Fruit fly (Drosophila melanogaster): ENCODE measurements around the gene PolrMT.
A peak's percentile ranks its signal among the peaks of the same experiment; 100 is the strongest.

PolrMT gene

DNA sequence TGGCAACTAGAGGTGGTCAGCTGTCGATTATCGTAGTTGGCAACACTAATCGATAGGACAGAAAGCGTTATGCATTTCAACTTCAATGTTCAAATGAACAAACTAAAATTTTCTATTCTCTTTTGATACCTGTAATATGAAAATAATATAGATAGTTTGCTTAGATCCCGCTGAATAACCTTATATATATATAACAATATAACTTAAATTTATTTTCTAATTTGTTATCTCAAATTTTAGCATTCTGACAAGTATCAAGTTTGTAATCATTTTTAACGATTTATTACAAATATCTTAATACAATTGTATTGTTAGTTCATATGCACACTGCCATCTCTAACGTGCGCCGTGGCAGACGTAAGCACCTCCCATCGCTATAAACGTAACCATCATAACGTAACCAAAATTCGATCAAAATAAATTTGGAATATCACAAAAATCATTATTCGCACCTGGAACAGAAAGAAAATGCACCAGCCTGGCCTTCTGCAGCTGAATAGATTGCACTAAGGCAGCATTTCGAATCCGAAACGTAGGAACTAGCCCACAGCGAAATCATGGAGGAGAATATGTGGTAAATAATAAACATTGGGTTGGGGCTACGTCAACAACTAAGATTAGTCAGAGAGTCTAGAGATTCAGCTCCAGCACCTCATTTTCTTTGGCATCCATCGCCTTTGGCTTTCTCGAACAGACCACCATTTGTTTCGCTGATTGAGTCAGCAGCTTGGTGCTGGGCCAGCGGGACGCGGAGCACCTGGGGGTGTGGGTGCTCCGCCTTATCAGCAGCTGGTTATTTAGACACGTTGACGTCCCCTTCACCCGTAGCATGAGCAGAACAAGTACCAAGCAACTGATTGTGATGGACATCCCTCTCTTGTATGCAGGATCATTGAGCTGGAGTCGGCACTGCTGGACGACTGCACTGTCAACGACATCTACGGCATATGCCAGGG lies 21.0 kb upstream of the PolrMT start, which contains the start of the genes Pino and TBC1D23 (continued):
- TF ChIP-seq NK7.1 (GFP tag; optimal IDR thresholded peaks at IDR 0.05) (no peak), pum (GFP tag; optimal IDR thresholded peaks at IDR 0.05) (peak; percentile 9), ham (GFP tag; IDR thresholded peaks at IDR 0.05) (no peak), CG11247 (GFP tag; IDR thresholded peaks at IDR 0.05) (peak; percentile 62; the same call in 1 of the 2 replicates), slou (GFP tag; optimal IDR thresholded peaks at IDR 0.05) (peak; percentile 41), sim (GFP tag; IDR thresholded peaks at IDR 0.05) (no peak), toy (GFP tag; IDR thresholded peaks at IDR 0.05) (no peak), Nf-YB (GFP tag; optimal IDR thresholded peaks at IDR 0.05) (peak; percentile 41), sug (tag; optimal IDR thresholded peaks at IDR 0.05) (peak; percentile 83), CG2875 (GFP tag; optimal IDR thresholded peaks at IDR 0.05) (peak; percentile 15), ttk (GFP tag; IDR thresholded peaks at IDR 0.05) (peak; percentile 59; the same call in 1 of the 2 replicates), CG33557 (GFP tag; optimal IDR thresholded peaks at IDR 0.05) (peak; percentile 57), CG17802 (tag; optimal IDR thresholded peaks at IDR 0.05) (no peak), CG9727 (GFP tag; optimal IDR thresholded peaks at IDR 0.05) (peak; percentile 66), CG7839 (tag; optimal IDR thresholded peaks at IDR 0.05) (peak; percentile 79), Ada2b (GFP tag; IDR thresholded peaks at IDR 0.05) (peak; percentile 35; the same call in 1 of the 2 replicates), stc (GFP tag; IDR thresholded peaks at IDR 0.05) (peak; percentile 21; the same call in 1 of the 2 replicates), CG8765 (GFP tag; IDR thresholded peaks at IDR 0.05) (no peak; the same call in 1 of the 2 replicates), fd96Cb (tag; optimal IDR thresholded peaks at IDR 0.05) (peak; percentile 63), CG1603 (tag; optimal IDR thresholded peaks at IDR 0.05) (peak; percentile 6), Lhr (GFP tag; optimal IDR thresholded peaks at IDR 0.05) (peak; percentile 4), ash1 (GFP tag; optimal IDR thresholded peaks at IDR 0.05) (no peak), ERR (GFP tag; optimal IDR thresholded peaks at IDR 0.05) (no peak), hbn (GFP tag; IDR thresholded peaks at IDR 0.05; ENCODE audit: partially characterized antibody) (peak; percentile 48), Gug (GFP tag; IDR thresholded peaks at IDR 0.05) (peak; percentile 73; the same call in 3 of the 4 replicates), dm (GFP tag; optimal IDR thresholded peaks at IDR 0.05) (no peak), gem (tag; optimal IDR thresholded peaks at IDR 0.05) (peak; percentile 89), emc (GFP tag; optimal IDR thresholded peaks at IDR 0.05) (peak; percentile 2), fd64A (GFP tag; optimal IDR thresholded peaks at IDR 0.05) (no peak), Hr51 (GFP tag; optimal IDR thresholded peaks at IDR 0.05) (peak; percentile 54 to 75), MESR4 (GFP tag; optimal IDR thresholded peaks at IDR 0.05) (peak; percentile 93), run (tag; optimal IDR thresholded peaks at IDR 0.05) (no peak), eyg (GFP tag; optimal IDR thresholded peaks at IDR 0.05) (no peak), tio (GFP tag; optimal IDR thresholded peaks at IDR 0.05) (no peak)

DNA sequence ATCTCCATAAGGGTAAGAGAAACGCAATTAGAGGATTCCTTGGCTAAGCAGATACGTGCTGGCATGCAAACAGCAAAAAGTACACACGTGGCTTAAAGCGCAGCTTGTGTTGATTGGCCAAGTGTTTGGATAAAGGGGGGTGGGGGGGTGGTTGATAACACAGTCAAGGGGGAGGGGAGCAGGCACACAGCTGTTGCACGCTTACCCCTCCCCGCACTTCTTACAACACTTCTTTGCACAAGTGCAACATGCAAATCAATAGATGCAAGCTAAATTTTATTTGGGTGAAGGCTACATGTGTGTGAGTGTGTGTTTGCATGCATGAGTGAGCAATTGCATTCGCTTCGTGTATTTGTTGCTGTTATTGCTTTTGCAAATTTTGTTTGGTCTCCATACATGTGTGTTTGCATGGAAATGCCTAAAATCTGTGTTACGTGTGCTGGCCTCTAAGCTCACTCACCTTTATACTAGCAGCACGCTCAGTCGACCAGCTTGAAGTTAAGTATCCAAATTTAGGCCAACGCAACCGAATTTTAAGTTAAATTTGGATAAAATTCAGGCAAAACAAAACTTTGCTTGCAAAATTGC lies 20.3 kb upstream of the PolrMT start:
- TF ChIP-seq MESR4 (GFP tag; optimal IDR thresholded peaks at IDR 0.05) (peak; percentile 51), ham (GFP tag; IDR thresholded peaks at IDR 0.05) (no peak), Sox102F (GFP tag; optimal IDR thresholded peaks at IDR 0.05) (no peak), Tbp (GFP tag; optimal IDR thresholded peaks at IDR 0.05) (no peak), CG4360 (GFP tag; IDR thresholded peaks at IDR 0.05) (0 out of 2 replicates have a peak, but pooled peaks have one; percentile 2), CG11093 (GFP tag; IDR thresholded peaks at IDR 0.05) (no peak), Meics (GFP tag; optimal IDR thresholded peaks at IDR 0.05) (no peak), da (GFP tag; optimal IDR thresholded peaks at IDR 0.05) (no peak), Trl (optimal IDR thresholded peaks at IDR 0.05) (no peak), Trl (GFP tag; optimal IDR thresholded peaks at IDR 0.05) (no peak), CG12071 (GFP tag; optimal IDR thresholded peaks at IDR 0.05) (no peak), Med (GFP tag) (no peak), scrt (GFP tag; optimal IDR thresholded peaks at IDR 0.05) (peak; percentile 48), CG34422 (GFP tag; IDR thresholded peaks at IDR 0.05) (peak; percentile 43; the same call in 1 of the 3 replicates), sima (GFP tag; optimal IDR thresholded peaks at IDR 0.05) (no peak), cg (GFP tag; optimal IDR thresholded peaks at IDR 0.05) (peak; percentile 22), CG11504 (tag; optimal IDR thresholded peaks at IDR 0.05) (no peak)
